Fruit fly (Drosophila melanogaster) whole organism, embryonic: ENCODE measurements around the gene Mvl.
A peak's percentile ranks its signal among the peaks of the same experiment; 100 is the strongest.

ENCODE experiments used
- Bgb ChIP-seq: fragments of 200-800 bp; sonication (Bioruptor generic); IDR thresholded peaks from 2 replicates; pipeline ENCODE4 v1.3.6; 2022; ENCODE audit warnings: missing biosample characterization, missing genetic modification characterization; ENCODE audit not compliant: partially characterized antibody
- CG10543 ChIP-seq: fragments of 200-800 bp; sonication (Bioruptor generic); optimal IDR thresholded peaks from 3 replicates; lab custom pipeline; 2017; ENCODE audit warnings: missing biosample characterization, mild to moderate bottlenecking, missing genetic modification characterization, moderate library complexity
- CG11560 ChIP-seq: fragments of 200-800 bp; sonication (Bioruptor generic); IDR thresholded peaks from 3 replicates; pipeline ENCODE4 v1.3.6; 2022; ENCODE audit warnings: missing biosample characterization, missing genetic modification characterization
- CG12391 ChIP-seq: fragments of 200-800 bp; sonication (Bioruptor generic); optimal IDR thresholded peaks from 3 replicates; lab custom pipeline; 2018; ENCODE audit warnings: missing biosample characterization, mild to moderate bottlenecking, missing genetic modification characterization, moderate library complexity
- CG13123 ChIP-seq: fragments of 200-800 bp; sonication (Bioruptor generic); optimal IDR thresholded peaks from 2 replicates; lab custom pipeline; 2016; ENCODE audit warnings: missing biosample characterization, missing genetic modification characterization
- CG13287 ChIP-seq: fragments of 200-800 bp; sonication (Bioruptor generic); IDR thresholded peaks from 2 replicates; pipeline ENCODE4 v1.3.6; 2022; ENCODE audit warnings: missing biosample characterization, missing genetic modification characterization; ENCODE audit not compliant: partially characterized antibody
- CG16813 ChIP-seq: fragments of 200-800 bp; sonication (Bioruptor generic); IDR thresholded peaks from 3 replicates; pipeline ENCODE4 v1.3.6; 2022; ENCODE audit warnings: missing biosample characterization, missing genetic modification characterization; ENCODE audit not compliant: partially characterized antibody
- CG17385 ChIP-seq: fragments of 200-800 bp; sonication (Bioruptor generic); optimal IDR thresholded peaks from 3 replicates; lab custom pipeline; 2018; ENCODE audit warnings: missing biosample characterization, mild to moderate bottlenecking, missing genetic modification characterization
- CG17802 ChIP-seq: fragments of 200-800 bp; sonication (Bioruptor generic); optimal IDR thresholded peaks from 2 replicates; lab custom pipeline; 2018; ENCODE audit warnings: missing biosample characterization, mild to moderate bottlenecking, missing genetic modification characterization, moderate library complexity
- CG18764 ChIP-seq: fragments of 200-800 bp; sonication (Bioruptor generic); optimal IDR thresholded peaks from 3 replicates; lab custom pipeline; 2016; ENCODE audit warnings: missing biosample characterization, missing genetic modification characterization
- CG3163 ChIP-seq: fragments of 200-800 bp; sonication (Bioruptor generic); optimal IDR thresholded peaks from 3 replicates; lab custom pipeline; 2016; ENCODE audit warnings: missing biosample characterization, missing genetic modification characterization
- CG6683 ChIP-seq: fragments of 200-800 bp; sonication (Bioruptor generic); optimal IDR thresholded peaks from 2 replicates; lab custom pipeline; 2017; ENCODE audit warnings: missing biosample characterization, mild to moderate bottlenecking, missing genetic modification characterization, missing genetic modification reagents
- CG6854 ChIP-seq: fragments of 200-800 bp; sonication (Bioruptor generic); optimal IDR thresholded peaks from 3 replicates; lab custom pipeline; 2017; ENCODE audit warnings: missing biosample characterization, mild to moderate bottlenecking, missing genetic modification characterization
- CG7928 ChIP-seq: fragments of 200-800 bp; sonication (Bioruptor generic); optimal IDR thresholded peaks from 2 replicates; lab custom pipeline; 2017; ENCODE audit warnings: missing biosample characterization, mild to moderate bottlenecking, missing genetic modification characterization
- CG9215 ChIP-seq: fragments of 200-800 bp; sonication (Bioruptor generic); IDR thresholded peaks from 2 replicates; pipeline ENCODE4 v1.3.6; 2022; ENCODE audit warnings: missing biosample characterization, missing genetic modification characterization
- CHES-1-like ChIP-seq: fragments of 200-800 bp; sonication (Bioruptor generic); optimal IDR thresholded peaks from 2 replicates; lab custom pipeline; 2016; ENCODE audit warnings: missing biosample characterization, missing genetic modification characterization
- CTCF ChIP-seq: fragments of 200-800 bp; sonication (Bioruptor generic); optimal IDR thresholded peaks from 2 replicates; lab custom pipeline; 2017; ENCODE audit warnings: missing biosample characterization, mild to moderate bottlenecking, missing genetic modification characterization, moderate library complexity
- CoRest ChIP-seq: fragments of 200-800 bp; sonication (Bioruptor generic); optimal IDR thresholded peaks from 3 replicates; lab custom pipeline; 2018; ENCODE audit warnings: missing biosample characterization, mild to moderate bottlenecking, missing genetic modification characterization, moderate library complexity
- Doc2 ChIP-seq: fragments of 200-800 bp; sonication (Bioruptor generic); IDR thresholded peaks from 2 replicates; pipeline ENCODE4 v1.3.6; 2022; ENCODE audit warnings: missing biosample characterization, missing genetic modification characterization
- Drgx ChIP-seq: fragments of 200-800 bp; sonication (Bioruptor generic); IDR thresholded peaks from 2 replicates; pipeline ENCODE4 v1.3.6; 2022; ENCODE audit warnings: missing biosample characterization, missing genetic modification characterization
- Gsc ChIP-seq: fragments of 200-800 bp; sonication (Bioruptor generic); IDR thresholded peaks from 2 replicates; pipeline ENCODE4 v1.3.6; 2022; ENCODE audit warnings: missing biosample characterization, missing genetic modification characterization
- HLH4C ChIP-seq: fragments of 200-800 bp; sonication (Bioruptor generic); IDR thresholded peaks from 3 replicates; pipeline ENCODE4 v1.3.6; 2022; ENCODE audit warnings: missing biosample characterization, missing genetic modification characterization; ENCODE audit not compliant: partially characterized antibody
- Mes4 ChIP-seq: fragments of 200-800 bp; sonication (Bioruptor generic); optimal IDR thresholded peaks from 2 replicates; lab custom pipeline; 2016; ENCODE audit warnings: missing biosample characterization, missing genetic modification characterization
- Mrtf ChIP-seq: fragments of 200-800 bp; sonication (Bioruptor generic); IDR thresholded peaks from 3 replicates; pipeline ENCODE4 v1.3.6; 2022; ENCODE audit warnings: missing biosample characterization, missing genetic modification characterization
- Nf-YA ChIP-seq: fragments of 200-800 bp; sonication (Bioruptor generic); IDR thresholded peaks from 2 replicates; pipeline ENCODE4 v1.3.6; 2022; ENCODE audit warnings: missing biosample characterization, missing genetic modification characterization
- Sox100B ChIP-seq: fragments of 200-800 bp; sonication (Bioruptor generic); optimal IDR thresholded peaks from 3 replicates; lab custom pipeline; 2018; ENCODE audit warnings: missing biosample characterization, mild to moderate bottlenecking, missing genetic modification characterization
- Stat92E ChIP-seq, 3 experiments: fragments of >200 bp in 2 of 3; fragments of 200-800 bp in 1 of 3; sonication (Bioruptor generic) in 1 of 3; optimal IDR thresholded peaks; 2 replicates each; lab custom pipeline; 2017 to 2019; ENCODE audit warnings: missing biosample characterization in 3 of 3, missing genetic modification characterization in 3 of 3, mild to moderate bottlenecking in 1 of 3, moderate library complexity in 1 of 3
- Vsx1 ChIP-seq: fragments of 200-800 bp; sonication (Bioruptor generic); optimal IDR thresholded peaks from 2 replicates; lab custom pipeline; 2017; ENCODE audit warnings: missing biosample characterization, mild to moderate bottlenecking, missing genetic modification characterization, missing genetic modification reagents
- amos ChIP-seq: fragments of 200-800 bp; sonication (Bioruptor generic); IDR thresholded peaks from 2 replicates; pipeline ENCODE4 v1.3.6; 2022; ENCODE audit warnings: missing biosample characterization, missing genetic modification characterization; ENCODE audit not compliant: partially characterized antibody
- bcd ChIP-seq: fragments of 200-800 bp; sonication (Bioruptor generic); optimal IDR thresholded peaks from 2 replicates; lab custom pipeline; 2017; ENCODE audit warnings: missing biosample characterization, mild to moderate bottlenecking, missing genetic modification characterization
- ci ChIP-seq: fragments of 200-800 bp; sonication (Bioruptor generic); IDR thresholded peaks from 3 replicates; pipeline ENCODE4 v1.3.6; 2022; ENCODE audit warnings: missing biosample characterization, missing genetic modification characterization
- dan ChIP-seq: fragments of 200-800 bp; sonication (Bioruptor generic); IDR thresholded peaks from 2 replicates; pipeline ENCODE4 v1.3.6; 2022; ENCODE audit warnings: missing biosample characterization, missing genetic modification characterization
- disco-r ChIP-seq: fragments of 200-800 bp; sonication (Bioruptor generic); optimal IDR thresholded peaks from 2 replicates; lab custom pipeline; 2016; ENCODE audit warnings: missing biosample characterization, missing genetic modification characterization
- dmrt99B ChIP-seq: fragments of 200-800 bp; sonication (Bioruptor generic); optimal IDR thresholded peaks from 2 replicates; lab custom pipeline; 2018; ENCODE audit warnings: missing biosample characterization, mild to moderate bottlenecking, missing genetic modification characterization, moderate library complexity
- fd96Cb ChIP-seq: fragments of 200-800 bp; sonication (Bioruptor generic); optimal IDR thresholded peaks from 2 replicates; lab custom pipeline; 2018; ENCODE audit warnings: missing biosample characterization, mild to moderate bottlenecking, missing genetic modification characterization, moderate library complexity
- gro ChIP-seq: fragments of 200-800 bp; sonication (Bioruptor generic); optimal IDR thresholded peaks from 2 replicates; lab custom pipeline; 2016; ENCODE audit warnings: missing biosample characterization, missing genetic modification characterization
- h ChIP-seq: fragments of >200 bp; optimal IDR thresholded peaks from 2 replicates; lab custom pipeline; 2017
- hb ChIP-seq: fragments of 200-800 bp; sonication (Bioruptor generic); IDR thresholded peaks from 3 replicates; pipeline ENCODE4 v1.3.6; 2022; ENCODE audit warnings: missing biosample characterization, missing genetic modification characterization; ENCODE audit not compliant: partially characterized antibody
- hbn ChIP-seq: fragments of 200-800 bp; sonication (Bioruptor generic); IDR thresholded peaks from 2 replicates; pipeline ENCODE4 v1.3.6; 2022; ENCODE audit warnings: missing biosample characterization, missing genetic modification characterization; ENCODE audit not compliant: partially characterized antibody
- jing ChIP-seq: fragments of 200-800 bp; sonication (Bioruptor generic); optimal IDR thresholded peaks from 2 replicates; lab custom pipeline; 2018; ENCODE audit warnings: missing biosample characterization, mild to moderate bottlenecking, missing genetic modification characterization
- lilli ChIP-seq: fragments of 200-800 bp; sonication (Bioruptor generic); optimal IDR thresholded peaks from 3 replicates; lab custom pipeline; 2016; ENCODE audit warnings: missing biosample characterization, missing genetic modification characterization
- lmd ChIP-seq: fragments of 200-800 bp; sonication (Bioruptor generic); IDR thresholded peaks from 2 replicates; pipeline ENCODE4 v1.3.6; 2022; ENCODE audit warnings: missing biosample characterization, missing genetic modification characterization
- oc ChIP-seq: fragments of 200-800 bp; sonication (Bioruptor generic); optimal IDR thresholded peaks from 2 replicates; lab custom pipeline; 2018; ENCODE audit warnings: missing biosample characterization, mild to moderate bottlenecking, missing genetic modification characterization, moderate library complexity
- run ChIP-seq: fragments of 200-800 bp; sonication (Bioruptor generic); optimal IDR thresholded peaks from 3 replicates; lab custom pipeline; 2018; ENCODE audit warnings: missing biosample characterization, mild to moderate bottlenecking, missing genetic modification characterization
- sd ChIP-seq: fragments of 200-800 bp; sonication (Bioruptor generic); optimal IDR thresholded peaks from 3 replicates; lab custom pipeline; 2018; ENCODE audit warnings: missing biosample characterization, mild to moderate bottlenecking, missing genetic modification characterization, moderate library complexity
- sens ChIP-seq: fragments of 200-800 bp; sonication (Bioruptor generic); peaks from one replicate; lab custom pipeline; 2016; ENCODE audit warnings: missing biosample characterization, missing genetic modification characterization
- sima ChIP-seq: fragments of 200-800 bp; sonication (Bioruptor generic); optimal IDR thresholded peaks from 2 replicates; lab custom pipeline; 2016; ENCODE audit warnings: missing biosample characterization, missing genetic modification characterization
- tx ChIP-seq: fragments of 200-800 bp; sonication (Bioruptor generic); optimal IDR thresholded peaks from 2 replicates; lab custom pipeline; 2016; ENCODE audit warnings: missing biosample characterization, missing genetic modification characterization
- wek ChIP-seq: fragments of 200-800 bp; sonication (Bioruptor generic); optimal IDR thresholded peaks from 3 replicates; lab custom pipeline; 2018; ENCODE audit warnings: missing biosample characterization, mild to moderate bottlenecking, missing genetic modification characterization, moderate library complexity
- zen ChIP-seq: fragments of 200-800 bp; sonication (Bioruptor generic); optimal IDR thresholded peaks from 3 replicates; lab custom pipeline; 2018; ENCODE audit warnings: missing biosample characterization, mild to moderate bottlenecking, missing genetic modification characterization, moderate library complexity

The Mvl gene

DNA sequence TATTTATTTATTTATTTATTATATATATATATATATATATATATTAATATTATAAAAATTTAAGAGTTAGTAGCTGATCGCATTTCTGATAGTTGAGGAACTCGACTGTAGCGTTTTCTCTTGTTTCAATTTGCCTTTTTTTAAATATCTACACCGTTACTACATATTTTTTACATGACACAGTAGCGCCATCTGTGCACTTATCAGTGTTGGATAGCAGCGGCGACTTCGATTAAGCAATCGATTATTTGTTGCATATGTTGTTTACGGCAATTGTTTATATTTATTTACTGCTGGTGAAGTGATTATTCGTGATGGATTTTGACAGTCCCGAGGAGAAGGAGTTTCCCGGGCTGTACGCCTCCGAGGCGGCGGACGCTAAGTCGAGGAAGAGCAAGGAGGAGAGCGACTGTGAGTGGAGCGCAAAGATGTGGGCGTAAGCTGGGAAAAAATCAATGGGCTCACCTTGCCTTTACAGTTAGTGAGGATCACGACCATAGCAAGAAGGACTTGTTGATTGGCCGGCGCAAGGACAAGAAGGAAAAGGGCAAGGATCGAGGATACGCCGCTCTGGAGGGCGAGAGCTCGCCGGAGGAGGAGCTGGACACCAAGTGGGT, 43.0 kb downstream of the Mvl start, which contains the start of gene Rlip (continued):
- TF ChIP-seq CG3163 (GFP tag; lab: Kevin White, UChicago): peak; percentile 14
- TF ChIP-seq Vsx1 (GFP tag; lab: Kevin White, UChicago): no peak
- peak; percentile 84 for TF ChIP-seq sens
- peak; percentile 50 for TF ChIP-seq hbn (GFP tag; lab: Robert Waterston, UW)
- peak; percentile 74 for TF ChIP-seq Bgb (GFP tag; lab: Robert Waterston, UW)
- TF ChIP-seq lmd: peak; percentile 47; the same call in 1 of the 2 replicates
- TF ChIP-seq Gsc (GFP tag; lab: Robert Waterston, UW): no peak
- TF ChIP-seq CG17385: no peak
- no peak for TF ChIP-seq Sox100B (GFP tag; lab: Kevin White, UChicago)
- TF ChIP-seq zen: peak; percentile 60
- peak; percentile 31 for TF ChIP-seq lilli (GFP tag; lab: Kevin White, UChicago)
- TF ChIP-seq amos (GFP tag; lab: Robert Waterston, UW): peak; percentile 77
- no peak for TF ChIP-seq Stat92E (GFP tag; optimal IDR thresholded peaks at IDR 0.05; lab: Kevin White, UChicago)
- peak; percentile 12 for TF ChIP-seq dmrt99B (tag; lab: Kevin White, UChicago)
- peak; percentile 47; the same call in 1 of the 3 replicates for TF ChIP-seq Mrtf (GFP tag; lab: Robert Waterston, UW)
- TF ChIP-seq Mes4 (GFP tag; lab: Kevin White, UChicago): no peak
- no peak for TF ChIP-seq Nf-YA
- no peak for TF ChIP-seq dan (GFP tag; lab: Robert Waterston, UW)
- TF ChIP-seq CG13123: no peak
- TF ChIP-seq CHES-1-like (GFP tag; lab: Kevin White, UChicago): peak; percentile 63
- TF ChIP-seq CG13287 (GFP tag; lab: Robert Waterston, UW): peak; percentile 79
- no peak for TF ChIP-seq CG7928 (GFP tag; lab: Kevin White, UChicago)
- TF ChIP-seq Drgx (GFP tag; lab: Robert Waterston, UW): peak; percentile 33; the same call in 1 of the 2 replicates
- TF ChIP-seq wek (GFP tag; lab: Kevin White, UChicago): no peak
- no peak for TF ChIP-seq CoRest (tag; lab: Kevin White, UChicago)
- no peak for TF ChIP-seq jing (GFP tag; lab: Kevin White, UChicago)
- TF ChIP-seq oc: no peak
- TF ChIP-seq HLH4C (GFP tag; lab: Robert Waterston, UW): peak; percentile 59; the same call in 2 of the 3 replicates
- peak; percentile 62 for TF ChIP-seq CG16813 (GFP tag; lab: Robert Waterston, UW)
- no peak for TF ChIP-seq fd96Cb (tag; lab: Kevin White, UChicago)
- TF ChIP-seq CG17802 (tag; lab: Kevin White, UChicago): peak; percentile 43
- TF ChIP-seq CG6683 (GFP tag; lab: Kevin White, UChicago): no peak
- peak; percentile 93 for TF ChIP-seq CG11560 (tag; lab: Robert Waterston, UW)
- peak; percentile 25; the same call in 1 of the 2 replicates for TF ChIP-seq CG9215 (GFP tag; lab: Robert Waterston, UW)
- peak; percentile 97 for TF ChIP-seq CTCF (GFP tag; lab: Kevin White, UChicago)
- no peak for TF ChIP-seq CG6854 (GFP tag; lab: Kevin White, UChicago)
- peak; percentile 22 for TF ChIP-seq CG10543
- TF ChIP-seq CG12391 (tag; lab: Kevin White, UChicago): no peak
- TF ChIP-seq run (tag; lab: Kevin White, UChicago): no peak
- no peak for TF ChIP-seq sima (GFP tag; lab: Kevin White, UChicago)
- no peak for TF ChIP-seq hb (GFP tag; lab: Robert Waterston, UW)
- TF ChIP-seq h: no peak
- TF ChIP-seq tx (GFP tag; lab: Kevin White, UChicago): peak; percentile 16
- peak; percentile 41 for TF ChIP-seq CG18764 (GFP tag; lab: Kevin White, UChicago)
- peak; percentile 37; the same call in 1 of the 3 replicates for TF ChIP-seq ci (GFP tag; lab: Robert Waterston, UW)
- no peak for TF ChIP-seq Doc2 (GFP tag; lab: Robert Waterston, UW)
- no peak for TF ChIP-seq sd
- TF ChIP-seq gro (GFP tag; lab: Kevin White, UChicago): peak; percentile 64
- TF ChIP-seq bcd (GFP tag; lab: Kevin White, UChicago): peak; percentile 55
- TF ChIP-seq disco-r: peak; percentile 1
